Fruit fly (Drosophila melanogaster) whole organism, embryonic: Measurements from ENCODE around the gene trem.
A peak's percentile ranks its signal among the peaks of the same experiment; 100 is the strongest.

Experiments used
- ATbp ChIP-seq: fragments of 200-800 bp; sonication (Bioruptor generic); optimal IDR thresholded peaks from 2 replicates; lab custom pipeline; 2017; ENCODE audit warnings: missing biosample characterization, mild to moderate bottlenecking, missing genetic modification characterization, missing genetic modification reagents
- Asciz ChIP-seq: fragments of 200-800 bp; sonication (Bioruptor generic); optimal IDR thresholded peaks from 2 replicates; lab custom pipeline; 2017; ENCODE audit warnings: missing biosample characterization, mild to moderate bottlenecking, missing genetic modification characterization, missing genetic modification reagents
- BtbVII ChIP-seq: fragments of 200-800 bp; sonication (Bioruptor generic); optimal IDR thresholded peaks from 3 replicates; lab custom pipeline; 2017; ENCODE audit warnings: missing biosample characterization, mild to moderate bottlenecking, missing genetic modification characterization
- CG10147 ChIP-seq: fragments of 200-800 bp; sonication (Bioruptor generic); optimal IDR thresholded peaks from 2 replicates; lab custom pipeline; 2019; ENCODE audit warnings: missing biosample characterization, mild to moderate bottlenecking, missing genetic modification characterization, moderate library complexity
- CG11504 ChIP-seq: fragments of 200-800 bp; sonication (Bioruptor generic); optimal IDR thresholded peaks from 3 replicates; lab custom pipeline; 2019; ENCODE audit warnings: missing biosample characterization, mild to moderate bottlenecking, missing genetic modification characterization, moderate library complexity
- CG12104 ChIP-seq: fragments of 200-800 bp; sonication (Bioruptor generic); optimal IDR thresholded peaks from 3 replicates; lab custom pipeline; 2016; ENCODE audit warnings: missing biosample characterization, missing genetic modification characterization
- CG12391 ChIP-seq: fragments of 200-800 bp; sonication (Bioruptor generic); optimal IDR thresholded peaks from 3 replicates; lab custom pipeline; 2018; ENCODE audit warnings: missing biosample characterization, mild to moderate bottlenecking, missing genetic modification characterization, moderate library complexity
- CG14050 ChIP-seq: fragments of 200-800 bp; sonication (Bioruptor generic); IDR thresholded peaks from 3 replicates; pipeline ENCODE4 v1.3.6; 2022; ENCODE audit warnings: missing biosample characterization, missing genetic modification characterization
- CG1602 ChIP-seq: fragments of 200-800 bp; sonication (Bioruptor generic); optimal IDR thresholded peaks from 3 replicates; lab custom pipeline; 2016; ENCODE audit warnings: missing biosample characterization, missing genetic modification characterization
- CG17361 ChIP-seq: fragments of 200-800 bp; sonication (Bioruptor generic); IDR thresholded peaks from 3 replicates; pipeline ENCODE4 v1.3.6; 2022; ENCODE audit warnings: missing biosample characterization, missing genetic modification characterization
- CG1832 ChIP-seq: fragments of 200-800 bp; sonication (Bioruptor generic); optimal IDR thresholded peaks from 2 replicates; lab custom pipeline; 2017; ENCODE audit warnings: missing biosample characterization, mild to moderate bottlenecking, missing genetic modification characterization, inconsistent platforms
- CG18476 ChIP-seq: fragments of 200-800 bp; sonication (Bioruptor generic); optimal IDR thresholded peaks from 2 replicates; lab custom pipeline; 2016; ENCODE audit warnings: missing biosample characterization, mild to moderate bottlenecking, missing genetic modification characterization
- CG2875 ChIP-seq: fragments of 200-800 bp; sonication (Bioruptor generic); optimal IDR thresholded peaks from 2 replicates; lab custom pipeline; 2017; ENCODE audit warnings: missing biosample characterization, mild to moderate bottlenecking, missing genetic modification characterization, missing genetic modification reagents
- CG31388 ChIP-seq: fragments of 200-800 bp; sonication (Bioruptor generic); optimal IDR thresholded peaks from 2 replicates; lab custom pipeline; 2016; ENCODE audit warnings: missing biosample characterization, missing genetic modification characterization
- CG31441 ChIP-seq: fragments of 200-800 bp; sonication (Bioruptor generic); IDR thresholded peaks from 2 replicates; pipeline ENCODE4 v1.3.6; 2022; ENCODE audit warnings: missing biosample characterization, missing genetic modification characterization
- CG33557 ChIP-seq: fragments of 200-800 bp; sonication (Bioruptor generic); optimal IDR thresholded peaks from 2 replicates; lab custom pipeline; 2019; ENCODE audit warnings: missing biosample characterization, mild to moderate bottlenecking, missing genetic modification characterization, moderate library complexity
- CG34376 ChIP-seq: fragments of 200-800 bp; sonication (Bioruptor generic); optimal IDR thresholded peaks from 2 replicates; lab custom pipeline; 2018; ENCODE audit warnings: missing biosample characterization, mild to moderate bottlenecking, missing genetic modification characterization
- Dbx ChIP-seq: fragments of 200-800 bp; sonication (Bioruptor generic); IDR thresholded peaks from 3 replicates; pipeline ENCODE4 v1.3.6; 2022; ENCODE audit warnings: missing biosample characterization, missing genetic modification characterization
- E2f1 ChIP-seq: fragments of 200-800 bp; sonication (Bioruptor generic); IDR thresholded peaks from 2 replicates; pipeline ENCODE4 v1.3.6; 2022; ENCODE audit warnings: missing biosample characterization, missing genetic modification characterization
- Ets97D ChIP-seq: fragments of 200-800 bp; sonication (Bioruptor generic); optimal IDR thresholded peaks from 3 replicates; lab custom pipeline; 2016; ENCODE audit warnings: missing biosample characterization, missing genetic modification characterization
- Gsc ChIP-seq: fragments of 200-800 bp; sonication (Bioruptor generic); IDR thresholded peaks from 2 replicates; pipeline ENCODE4 v1.3.6; 2022; ENCODE audit warnings: missing biosample characterization, missing genetic modification characterization
- HLHmδ ChIP-seq: fragments of 200-800 bp; sonication (Bioruptor generic); optimal IDR thresholded peaks from 2 replicates; lab custom pipeline; 2018; ENCODE audit warnings: missing biosample characterization, mild to moderate bottlenecking, missing genetic modification characterization, moderate library complexity
- Hr51 ChIP-seq, 2 experiments: fragments of 200-800 bp; sonication (Bioruptor generic); optimal IDR thresholded peaks; 2 replicates in 1 of 2; 3 replicates in 1 of 2; lab custom pipeline; 2016 to 2018; ENCODE audit warnings: missing biosample characterization in 2 of 2, missing genetic modification characterization in 2 of 2, mild to moderate bottlenecking in 1 of 2, moderate library complexity in 1 of 2
- MESR4 ChIP-seq: fragments of 200-800 bp; sonication (Bioruptor generic); optimal IDR thresholded peaks from 2 replicates; lab custom pipeline; 2018; ENCODE audit warnings: missing biosample characterization, mild to moderate bottlenecking, missing genetic modification characterization, moderate library complexity
- Max ChIP-seq: fragments of 200-800 bp; sonication (Bioruptor generic); optimal IDR thresholded peaks from 2 replicates; lab custom pipeline; 2016; ENCODE audit warnings: missing biosample characterization, mild to moderate bottlenecking, missing genetic modification characterization
- Meics ChIP-seq: fragments of 200-800 bp; sonication (Bioruptor generic); optimal IDR thresholded peaks from 2 replicates; lab custom pipeline; 2017; ENCODE audit warnings: missing biosample characterization, mild to moderate bottlenecking, missing genetic modification characterization
- Oaz ChIP-seq: fragments of 200-800 bp; sonication (Bioruptor generic); IDR thresholded peaks from 2 replicates; pipeline ENCODE4 v1.3.6; 2022; ENCODE audit warnings: missing biosample characterization, missing genetic modification characterization
- Vsx1 ChIP-seq: fragments of 200-800 bp; sonication (Bioruptor generic); optimal IDR thresholded peaks from 2 replicates; lab custom pipeline; 2017; ENCODE audit warnings: missing biosample characterization, mild to moderate bottlenecking, missing genetic modification characterization, missing genetic modification reagents
- amos ChIP-seq: fragments of 200-800 bp; sonication (Bioruptor generic); IDR thresholded peaks from 2 replicates; pipeline ENCODE4 v1.3.6; 2022; ENCODE audit warnings: missing biosample characterization, missing genetic modification characterization; ENCODE audit not compliant: partially characterized antibody
- cas ChIP-seq: fragments of 200-800 bp; sonication (Bioruptor generic); IDR thresholded peaks from 2 replicates; pipeline ENCODE4 v1.3.6; 2022; ENCODE audit warnings: missing biosample characterization, missing genetic modification characterization
- esg ChIP-seq: fragments of 200-800 bp; sonication (Bioruptor generic); conservative IDR thresholded peaks from 2 replicates; pipeline ENCODE4 v1.3.6; 2022; ENCODE audit warnings: missing biosample characterization, missing genetic modification characterization
- ftz-f1 ChIP-seq: fragments of 200-800 bp; sonication (Bioruptor generic); optimal IDR thresholded peaks from 2 replicates; lab custom pipeline; 2016; ENCODE audit warnings: missing biosample characterization, missing genetic modification characterization
- fu2 ChIP-seq: fragments of 200-800 bp; sonication (Bioruptor generic); optimal IDR thresholded peaks from 2 replicates; lab custom pipeline; 2016; ENCODE audit warnings: missing biosample characterization, missing genetic modification characterization
- gro ChIP-seq: fragments of 200-800 bp; sonication (Bioruptor generic); optimal IDR thresholded peaks from 2 replicates; lab custom pipeline; 2016; ENCODE audit warnings: missing biosample characterization, missing genetic modification characterization
- hth ChIP-seq: fragments of >200 bp; optimal IDR thresholded peaks from 2 replicates; lab custom pipeline; 2017; ENCODE audit warnings: inconsistent platforms
- jigr1 ChIP-seq: fragments of 200-800 bp; sonication (Bioruptor generic); IDR thresholded peaks from 3 replicates; pipeline ENCODE4 v1.3.6; 2022; ENCODE audit warnings: missing biosample characterization, missing genetic modification characterization
- lbe ChIP-seq: fragments of 200-800 bp; sonication (Bioruptor generic); optimal IDR thresholded peaks from 2 replicates; lab custom pipeline; 2016; ENCODE audit warnings: missing biosample characterization, mild to moderate bottlenecking, missing genetic modification characterization
- lmd ChIP-seq: fragments of 200-800 bp; sonication (Bioruptor generic); IDR thresholded peaks from 2 replicates; pipeline ENCODE4 v1.3.6; 2022; ENCODE audit warnings: missing biosample characterization, missing genetic modification characterization
- mam ChIP-seq: fragments of 200-800 bp; sonication (Bioruptor generic); optimal IDR thresholded peaks from 3 replicates; lab custom pipeline; 2016; ENCODE audit warnings: missing biosample characterization, missing genetic modification characterization
- phol ChIP-seq: fragments of 200-800 bp; sonication (Bioruptor generic); optimal IDR thresholded peaks from 3 replicates; lab custom pipeline; 2018; ENCODE audit warnings: missing biosample characterization, mild to moderate bottlenecking, missing genetic modification characterization, moderate library complexity
- pnt ChIP-seq: fragments of 200-800 bp; sonication (Bioruptor generic); optimal IDR thresholded peaks from 3 replicates; lab custom pipeline; 2016; ENCODE audit warnings: missing biosample characterization, missing genetic modification characterization
- repo ChIP-seq: fragments of 200-800 bp; sonication (Bioruptor generic); optimal IDR thresholded peaks from 2 replicates; lab custom pipeline; 2016; ENCODE audit warnings: missing biosample characterization, missing genetic modification characterization
- seq ChIP-seq: fragments of 200-800 bp; sonication (Bioruptor generic); IDR thresholded peaks from 2 replicates; pipeline ENCODE4 v1.3.6; 2022; ENCODE audit warnings: missing biosample characterization, missing genetic modification characterization
- sim ChIP-seq: fragments of 200-800 bp; sonication (Bioruptor generic); IDR thresholded peaks from 2 replicates; pipeline ENCODE4 v1.3.6; 2022; ENCODE audit warnings: missing biosample characterization, missing genetic modification characterization
- sisA ChIP-seq: fragments of 200-800 bp; sonication (Bioruptor generic); IDR thresholded peaks from 2 replicates; pipeline ENCODE4 v1.3.6; 2022; ENCODE audit warnings: missing biosample characterization, missing genetic modification characterization
- slou ChIP-seq: fragments of 200-800 bp; sonication (Bioruptor generic); optimal IDR thresholded peaks from 3 replicates; lab custom pipeline; 2016; ENCODE audit warnings: missing biosample characterization, missing genetic modification characterization
- tll ChIP-seq, 2 experiments: fragments of 200-800 bp in 1 of 2; fragments of >200 bp in 1 of 2; sonication (Bioruptor generic) in 1 of 2; optimal IDR thresholded peaks; 2 replicates each; lab custom pipeline; 2017 to 2019; ENCODE audit warnings: missing biosample characterization in 2 of 2, missing genetic modification characterization in 2 of 2, mild to moderate bottlenecking in 1 of 2, moderate library complexity in 1 of 2
- tup ChIP-seq: fragments of 200-800 bp; sonication (Bioruptor generic); optimal IDR thresholded peaks from 2 replicates; lab custom pipeline; 2016; ENCODE audit warnings: missing biosample characterization, mild to moderate bottlenecking, missing genetic modification characterization, moderate library complexity
- z ChIP-seq: fragments of 200-800 bp; sonication (Bioruptor generic); IDR thresholded peaks from 3 replicates; pipeline ENCODE4 v1.3.6; 2022; ENCODE audit warnings: missing biosample characterization, missing genetic modification characterization

trem gene

DNA sequence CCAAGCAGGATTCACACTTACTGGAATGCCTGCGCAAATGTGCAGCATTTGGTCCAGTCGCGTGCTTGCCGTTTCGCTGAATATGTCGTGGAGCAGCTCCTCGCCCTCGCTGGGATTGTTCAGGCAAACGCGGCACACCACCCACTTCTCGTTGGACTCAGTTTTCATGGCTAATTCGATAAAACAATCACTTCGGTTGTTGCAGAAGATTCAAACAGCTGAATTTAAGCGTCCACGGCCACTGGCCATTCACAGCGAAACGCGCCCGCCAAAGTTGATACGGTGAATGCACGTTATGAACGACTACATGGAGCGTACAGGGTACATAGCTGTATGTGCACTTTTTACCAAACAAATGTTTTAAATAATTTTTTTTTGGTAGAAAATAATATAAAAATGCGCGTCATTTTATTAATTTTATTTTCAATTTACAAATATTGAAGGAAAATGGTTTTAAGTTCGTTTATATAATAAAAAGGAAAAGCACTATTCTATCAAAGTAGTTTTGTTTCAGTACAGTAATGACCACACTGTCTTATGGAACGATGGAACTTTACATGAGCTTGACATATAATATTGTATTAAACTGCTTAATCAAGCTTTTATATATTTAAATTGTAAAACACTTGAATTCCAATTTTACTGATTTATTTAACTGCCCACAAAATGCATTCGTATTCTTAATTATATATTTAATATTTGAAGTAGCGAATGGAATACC lies at the start of gene trem (continued):
- TF ChIP-seq Vsx1 (GFP tag; lab: Kevin White, UChicago) (no peak), Hr51 (GFP tag; optimal IDR thresholded peaks at IDR 0.05; lab: Kevin White, UChicago) (peak; percentile 12 to 74), Oaz (GFP tag; lab: Robert Waterston, UW) (no peak), repo (no peak), CG12104 (GFP tag; lab: Kevin White, UChicago) (peak; percentile 74), Ets97D (GFP tag; lab: Kevin White, UChicago) (peak; percentile 3), Meics (GFP tag; lab: Kevin White, UChicago) (peak; percentile 81), BtbVII (GFP tag; lab: Kevin White, UChicago) (peak; percentile 56), CG2875 (GFP tag; lab: Kevin White, UChicago) (no peak), CG10147 (GFP tag; lab: Kevin White, UChicago) (peak; percentile 51), CG31388 (no peak), CG12391 (peak; percentile 83), sim (no peak), Max (GFP tag; lab: Kevin White, UChicago) (peak; percentile 58), tll (GFP tag; optimal IDR thresholded peaks at IDR 0.05; lab: Kevin White, UChicago) (peak in 1 of 2 experiments; percentile 0), jigr1 (GFP tag; lab: Robert Waterston, UW) (peak; percentile 74; the same call in 2 of the 3 replicates), CG17361 (GFP tag; lab: Robert Waterston, UW) (peak; percentile 95), phol (peak; percentile 81), E2f1 (peak; percentile 67), sisA (GFP tag; lab: Robert Waterston, UW) (peak; percentile 78), CG1832 (GFP tag; lab: Kevin White, UChicago) (no peak), cas (GFP tag; lab: Robert Waterston, UW) (no peak), CG33557 (peak; percentile 82), gro (GFP tag; lab: Kevin White, UChicago) (no peak), CG1602 (peak; percentile 79), fu2 (GFP tag; lab: Kevin White, UChicago) (peak; percentile 2), amos (GFP tag; lab: Robert Waterston, UW) (no peak), pnt (GFP tag; lab: Kevin White, UChicago) (peak; percentile 61), CG14050 (peak; percentile 25; the same call in 1 of the 3 replicates), CG31441 (GFP tag; lab: Robert Waterston, UW) (no peak; the same call in none of the 2 replicates), slou (peak; percentile 60), CG34376 (GFP tag; lab: Kevin White, UChicago) (no peak), CG18476 (GFP tag; lab: Kevin White, UChicago) (peak; percentile 32), z (no peak), tup (no peak), Dbx (peak; percentile 50; the same call in 1 of the 3 replicates), lmd (GFP tag; lab: Robert Waterston, UW) (peak; percentile 71), MESR4 (GFP tag; lab: Kevin White, UChicago) (peak; percentile 34), ATbp (GFP tag; lab: Kevin White, UChicago) (no peak), hth (lab: Kevin White, UChicago) (no peak), esg (GFP tag; lab: Robert Waterston, UW) (peak; percentile 50; the same call in 1 of the 2 replicates), seq (0 out of 2 replicates have a peak, but pooled peaks have one; percentile 24), Asciz (no peak), HLHmδ (no peak), lbe (GFP tag; lab: Kevin White, UChicago) (no peak), CG11504 (peak; percentile 79), Gsc (GFP tag; lab: Robert Waterston, UW) (peak; percentile 60), ftz-f1 (GFP tag; lab: Kevin White, UChicago) (no peak), mam (peak; percentile 73)
